Fruit fly (Drosophila melanogaster): ENCODE results near the gene milt.

milt gene

dm6 chr2L:7063721-7064179, 26.1 kb downstream of the milt start, which contains the start of gene Sem1 (continued):
- TF ChIP-seq gfzf (GFP tag; optimal IDR thresholded peaks at IDR 0.05) (peak; percentile 86), CG13287 (GFP tag; IDR thresholded peaks at IDR 0.05; ENCODE audit: partially characterized antibody) (peak; percentile 16), pzg (GFP tag; optimal IDR thresholded peaks at IDR 0.05) (peak; percentile 55), MBD-R2 (GFP tag; IDR thresholded peaks at IDR 0.05) (peak; percentile 39; the same call in 1 of the 2 replicates), Ravus (GFP tag; IDR thresholded peaks at IDR 0.05) (no peak), YL-1 (GFP tag; optimal IDR thresholded peaks at IDR 0.05) (peak; percentile 31), CG12744 (GFP tag; optimal IDR thresholded peaks at IDR 0.05) (no peak), fd96Cb (tag; optimal IDR thresholded peaks at IDR 0.05) (no peak), prd (optimal IDR thresholded peaks at IDR 0.05) (no peak), prd (GFP tag; IDR thresholded peaks at IDR 0.05) (0 out of 3 replicates have a peak, but pooled peaks have one; percentile 14), stwl (tag; optimal IDR thresholded peaks at IDR 0.05) (peak; percentile 29), Sry-β (GFP tag; optimal IDR thresholded peaks at IDR 0.05) (peak; percentile 91), CG3726 (GFP tag; IDR thresholded peaks at IDR 0.05) (no peak), row (GFP tag; IDR thresholded peaks at IDR 0.05) (peak; percentile 75), run (tag; optimal IDR thresholded peaks at IDR 0.05) (no peak), Meics (GFP tag; optimal IDR thresholded peaks at IDR 0.05) (no peak), psq (GFP tag; optimal IDR thresholded peaks at IDR 0.05) (no peak), amos (GFP tag; IDR thresholded peaks at IDR 0.05; ENCODE audit: partially characterized antibody) (no peak), Doc3 (GFP tag; IDR thresholded peaks at IDR 0.05; ENCODE audit: partially characterized antibody) (no peak), CG15696 (tag; optimal IDR thresholded peaks at IDR 0.05) (no peak), BEAF-32 (GFP tag; optimal IDR thresholded peaks at IDR 0.05) (peak; percentile 7), CG9437 (GFP tag; optimal IDR thresholded peaks at IDR 0.05) (no peak), CG4617 (GFP tag; optimal IDR thresholded peaks at IDR 0.05; ENCODE audit: borderline replicate concordance) (peak; percentile 29), CG15601 (tag; optimal IDR thresholded peaks at IDR 0.05) (no peak), CG14710 (tag; optimal IDR thresholded peaks at IDR 0.05) (peak; percentile 50), Rx (GFP tag; IDR thresholded peaks at IDR 0.05) (no peak), disco-r (GFP tag; optimal IDR thresholded peaks at IDR 0.05) (no peak), E2f2 (GFP tag; IDR thresholded peaks at IDR 0.05) (peak; percentile 36; the same call in 1 of the 2 replicates), CG30431 (GFP tag; optimal IDR thresholded peaks at IDR 0.05) (no peak), CG11696 (GFP tag; IDR thresholded peaks at IDR 0.05) (no peak), sisA (GFP tag; IDR thresholded peaks at IDR 0.05) (no peak), CG6254 (GFP tag; optimal IDR thresholded peaks at IDR 0.05) (no peak), CG16863 (GFP tag; optimal IDR thresholded peaks at IDR 0.05) (no peak), unc-4 (GFP tag; IDR thresholded peaks at IDR 0.05; ENCODE audit: partially characterized antibody) (no peak), Asciz (GFP tag; optimal IDR thresholded peaks at IDR 0.05) (no peak), CG17359 (tag; optimal IDR thresholded peaks at IDR 0.05) (no peak), CG2712 (tag; optimal IDR thresholded peaks at IDR 0.05) (peak; percentile 17), CG14014 (GFP tag; IDR thresholded peaks at IDR 0.05) (no peak), gsb (GFP tag; IDR thresholded peaks at IDR 0.05) (no peak), CG17829 (tag; optimal IDR thresholded peaks at IDR 0.05) (peak; percentile 8), zf30C (GFP tag; optimal IDR thresholded peaks at IDR 0.05) (no peak), Deaf1 (tag; optimal IDR thresholded peaks at IDR 0.05) (no peak), CG15011 (GFP tag; optimal IDR thresholded peaks at IDR 0.05) (no peak), bab2 (GFP tag; optimal IDR thresholded peaks at IDR 0.05) (no peak), crc (GFP tag; optimal IDR thresholded peaks at IDR 0.05) (no peak), CG34224 (GFP tag; IDR thresholded peaks at IDR 0.05; ENCODE audit: partially characterized antibody) (peak; percentile 18; the same call in 1 of the 3 replicates), Chrac-16 (GFP tag; optimal IDR thresholded peaks at IDR 0.05) (no peak), al (GFP tag; IDR thresholded peaks at IDR 0.05) (no peak), CG34376 (GFP tag; optimal IDR thresholded peaks at IDR 0.05) (no peak), CG2120 (GFP tag; optimal IDR thresholded peaks at IDR 0.05) (peak; percentile 22), CG6689 (GFP tag; IDR thresholded peaks at IDR 0.05) (no peak)
